Worm (Caenorhabditis elegans) whole organism, L2 larva: Measurements from ENCODE around the gene tbc-18.

Experiments used
- dmd-4 ChIP-seq: sonication (generic microtip); optimal IDR thresholded peaks from 2 replicates; lab custom pipeline; 2017; ENCODE audit warnings: missing biosample characterization, missing genetic modification characterization
- egl-27 ChIP-seq: sonication (generic microtip); optimal IDR thresholded peaks from 3 replicates; lab custom pipeline; 2017; ENCODE audit warnings: missing biosample characterization, missing genetic modification reagents, missing genetic modification characterization
- fos-1 ChIP-seq: fragments of 150-350 bp; optimal IDR thresholded peaks from 2 replicates; lab custom pipeline; 2014; ENCODE audit warnings: missing biosample characterization, missing genetic modification characterization
- nhr-12 ChIP-seq: fragments of 150-350 bp; optimal IDR thresholded peaks from 2 replicates; lab custom pipeline; 2014; ENCODE audit warnings: missing biosample characterization, missing genetic modification characterization
- sma-9 ChIP-seq, 2 experiments: fragments of 150-350 bp in 1 of 2; sonication (generic microtip) in 1 of 2; optimal IDR thresholded peaks; 2 replicates each; lab custom pipeline; 2014 to 2016; ENCODE audit warnings: missing genetic modification characterization in 2 of 2, mild to moderate bottlenecking in 1 of 2, missing biosample characterization in 1 of 2, missing compliant biosample characterization in 1 of 2, missing genetic modification reagents in 1 of 2, moderate library complexity in 1 of 2
- snpc-4 ChIP-seq: fragments of 150-350 bp; optimal IDR thresholded peaks from 2 replicates; lab custom pipeline; 2014; ENCODE audit warnings: missing biosample characterization, missing genetic modification characterization
- zag-1 ChIP-seq: fragments of 150-350 bp; optimal IDR thresholded peaks from 2 replicates; lab custom pipeline; 2014; ENCODE audit warnings: missing biosample characterization, missing genetic modification characterization
- ztf-11 ChIP-seq: sonication (generic microtip); optimal IDR thresholded peaks from 2 replicates; lab custom pipeline; 2017; ENCODE audit warnings: missing biosample characterization, missing genetic modification characterization

DNA sequence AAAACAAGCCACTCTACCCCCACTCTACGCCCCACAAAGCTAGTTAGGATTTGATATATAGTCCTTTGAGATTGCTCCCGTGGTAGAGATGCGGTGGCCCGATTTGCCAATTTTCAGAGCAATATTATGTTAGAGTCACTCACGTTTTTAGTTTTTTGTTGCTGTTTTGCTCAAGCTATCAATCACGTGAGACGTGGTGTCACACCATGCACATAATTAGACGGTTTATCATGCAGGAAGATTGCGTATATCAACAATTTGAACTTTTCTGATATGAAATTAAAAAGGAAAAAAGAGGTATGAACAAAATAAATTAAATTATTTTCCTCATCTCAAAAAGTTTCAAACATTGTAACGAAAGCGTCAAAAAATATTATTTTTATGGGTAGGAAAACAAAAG, 22.1 kb upstream of the tbc-18 start:
- no peak for TF ChIP-seq egl-27 (tag; lab: Kevin White, UChicago)
- no peak for TF ChIP-seq nhr-12
- TF ChIP-seq dmd-4 (tag; lab: Kevin White, UChicago) = no peak
- TF ChIP-seq sma-9 (GFP tag; optimal IDR thresholded peaks at IDR 0.05; lab: Kevin White, UChicago) = no peak
- no peak for TF ChIP-seq sma-9 (tag; optimal IDR thresholded peaks at IDR 0.05; lab: Kevin White, UChicago)
- TF ChIP-seq fos-1 (tag; lab: Kevin White, UChicago) = no peak
- TF ChIP-seq snpc-4 (tag; lab: Kevin White, UChicago) = no peak
- no peak for TF ChIP-seq zag-1 (tag; lab: Kevin White, UChicago)
- no peak for TF ChIP-seq ztf-11 (tag; lab: Kevin White, UChicago)
